Worm (Caenorhabditis elegans) whole organism, L4 larva: ENCODE data around the gene ceh-30.

Experiments used
- D1046.2 ChIP-seq: fragments of 200-800 bp; sonication (Bioruptor generic); IDR thresholded peaks from 2 replicates; pipeline ENCODE4 v1.3.6; 2022; ENCODE audit warnings: missing genetic modification characterization, missing compliant biosample characterization
- Y105C5A.15 ChIP-seq: fragments of 200-800 bp; sonication (Bioruptor generic); IDR thresholded peaks from 2 replicates; pipeline ENCODE4 v1.3.6; 2022; ENCODE audit warnings: missing genetic modification characterization, missing compliant biosample characterization
- ceh-32 ChIP-seq: sonication (generic microtip); optimal IDR thresholded peaks from 2 replicates; lab custom pipeline; 2016; ENCODE audit warnings: mild to moderate bottlenecking, missing genetic modification characterization, missing compliant biosample characterization; ENCODE audit not compliant: poor library complexity
- ces-1 ChIP-seq: fragments of 150-350 bp; sonication (generic microtip); optimal IDR thresholded peaks from 4 replicates; lab custom pipeline; 2014; ENCODE audit warnings: missing biosample characterization, missing genetic modification reagents, missing genetic modification characterization
- daf-12 ChIP-seq: fragments of 150-350 bp; optimal IDR thresholded peaks from 2 replicates; lab custom pipeline; 2014; ENCODE audit warnings: missing biosample characterization, missing genetic modification reagents, missing genetic modification characterization
- dmd-8 ChIP-seq: fragments of 200-800 bp; sonication (Bioruptor generic); IDR thresholded peaks from 2 replicates; pipeline ENCODE4 v1.3.6; 2022; ENCODE audit warnings: missing genetic modification characterization, missing compliant biosample characterization
- dve-1 ChIP-seq: sonication (generic microtip); optimal IDR thresholded peaks from 2 replicates; lab custom pipeline; 2017; ENCODE audit warnings: antibody characterized with exemption, mild to moderate bottlenecking, missing genetic modification characterization, missing compliant biosample characterization; ENCODE audit not compliant: insufficient read depth
- lsy-2 ChIP-seq, 2 experiments: fragments of 150-350 bp in 1 of 2; sonication (generic microtip) in 1 of 2; optimal IDR thresholded peaks; 2 replicates each; lab custom pipeline; 2014 to 2017; ENCODE audit warnings: missing biosample characterization in 2 of 2, missing genetic modification characterization in 2 of 2
- mdt-29 ChIP-seq: fragments of 200-800 bp; sonication (Bioruptor generic); IDR thresholded peaks from 2 replicates; pipeline ENCODE4 v1.3.6; 2022; ENCODE audit warnings: missing genetic modification reagents, missing genetic modification characterization, missing compliant biosample characterization
- mep-1 ChIP-seq: fragments of 150-350 bp; sonication (generic microtip); optimal IDR thresholded peaks from 3 replicates; lab custom pipeline; 2014; ENCODE audit warnings: missing biosample characterization, missing genetic modification characterization
- mes-2 ChIP-seq: sonication (generic microtip); optimal IDR thresholded peaks from 2 replicates; lab custom pipeline; 2016; ENCODE audit warnings: missing genotype, mild to moderate bottlenecking, missing genetic modification characterization, missing compliant biosample characterization; ENCODE audit not compliant: poor library complexity, severe bottlenecking
- mxl-2 ChIP-seq: fragments of 200-800 bp; sonication (Bioruptor generic); conservative IDR thresholded peaks from 2 replicates; pipeline ENCODE4 v1.3.6; 2022; ENCODE audit warnings: missing genetic modification reagents, missing genetic modification characterization, missing compliant biosample characterization
- mxl-3 ChIP-seq: fragments of 200-800 bp; sonication (Bioruptor generic); optimal IDR thresholded peaks from 2 replicates; lab custom pipeline; 2018; ENCODE audit warnings: mild to moderate bottlenecking, missing genetic modification characterization, missing compliant biosample characterization
- nhr-10 ChIP-seq: fragments of 150-350 bp; optimal IDR thresholded peaks from 2 replicates; lab custom pipeline; 2014; ENCODE audit warnings: missing biosample characterization, missing genetic modification characterization
- nhr-28 ChIP-seq: fragments of 150-350 bp; optimal IDR thresholded peaks from 2 replicates; lab custom pipeline; 2014; ENCODE audit warnings: missing biosample characterization, missing genetic modification characterization
- nhr-48 ChIP-seq: sonication (generic microtip); optimal IDR thresholded peaks from 2 replicates; lab custom pipeline; 2016; ENCODE audit warnings: mild to moderate bottlenecking, missing genetic modification characterization, missing compliant biosample characterization
- nhr-6 ChIP-seq: fragments of 150-350 bp; optimal IDR thresholded peaks from 2 replicates; lab custom pipeline; 2014; ENCODE audit warnings: missing biosample characterization, missing genetic modification characterization
- pha-4 ChIP-seq, 2 experiments: fragments of 150-350 bp in 1 of 2; fragments of 200-800 bp in 1 of 2; sonication (Bioruptor generic) in 1 of 2; IDR thresholded peaks in 1 of 2; optimal IDR thresholded peaks in 1 of 2; 2 replicates each; pipeline versions ENCODE4 v1.3.6 to Lab custom; 2014 to 2022; ENCODE audit warnings: missing genetic modification characterization in 2 of 2, missing genetic modification reagents in 2 of 2, missing biosample characterization in 1 of 2, missing compliant biosample characterization in 1 of 2
- pqm-1 ChIP-seq: sonication (generic microtip); optimal IDR thresholded peaks from 2 replicates; lab custom pipeline; 2017; ENCODE audit warnings: missing biosample characterization, missing genetic modification characterization
- saeg-2 ChIP-seq: fragments of 200-800 bp; sonication (Bioruptor generic); IDR thresholded peaks from 2 replicates; pipeline ENCODE4 v1.3.6; 2022; ENCODE audit warnings: missing genetic modification reagents, missing genetic modification characterization, missing compliant biosample characterization
- sdz-12 ChIP-seq: fragments of 200-800 bp; sonication (Bioruptor generic); optimal IDR thresholded peaks from 2 replicates; lab custom pipeline; 2018; ENCODE audit warnings: mild to moderate bottlenecking, missing genetic modification characterization, missing compliant biosample characterization
- skn-1 ChIP-seq: fragments of 150-350 bp; optimal IDR thresholded peaks from 2 replicates; lab custom pipeline; 2014; ENCODE audit warnings: missing biosample characterization, missing genetic modification characterization
- zfp-3 ChIP-seq: fragments of 200-800 bp; sonication (Bioruptor generic); conservative IDR thresholded peaks from 2 replicates; pipeline ENCODE4 v1.3.6; 2022; ENCODE audit warnings: missing genetic modification reagents, missing genetic modification characterization, missing compliant biosample characterization
- zip-2 ChIP-seq: fragments of 150-350 bp; optimal IDR thresholded peaks from 2 replicates; lab custom pipeline; 2014; ENCODE audit warnings: missing biosample characterization, missing genetic modification characterization
- ztf-7 ChIP-seq: fragments of 150-350 bp; optimal IDR thresholded peaks from 2 replicates; lab custom pipeline; 2014; ENCODE audit warnings: missing biosample characterization, missing genetic modification characterization

ceh-30 gene

DNA sequence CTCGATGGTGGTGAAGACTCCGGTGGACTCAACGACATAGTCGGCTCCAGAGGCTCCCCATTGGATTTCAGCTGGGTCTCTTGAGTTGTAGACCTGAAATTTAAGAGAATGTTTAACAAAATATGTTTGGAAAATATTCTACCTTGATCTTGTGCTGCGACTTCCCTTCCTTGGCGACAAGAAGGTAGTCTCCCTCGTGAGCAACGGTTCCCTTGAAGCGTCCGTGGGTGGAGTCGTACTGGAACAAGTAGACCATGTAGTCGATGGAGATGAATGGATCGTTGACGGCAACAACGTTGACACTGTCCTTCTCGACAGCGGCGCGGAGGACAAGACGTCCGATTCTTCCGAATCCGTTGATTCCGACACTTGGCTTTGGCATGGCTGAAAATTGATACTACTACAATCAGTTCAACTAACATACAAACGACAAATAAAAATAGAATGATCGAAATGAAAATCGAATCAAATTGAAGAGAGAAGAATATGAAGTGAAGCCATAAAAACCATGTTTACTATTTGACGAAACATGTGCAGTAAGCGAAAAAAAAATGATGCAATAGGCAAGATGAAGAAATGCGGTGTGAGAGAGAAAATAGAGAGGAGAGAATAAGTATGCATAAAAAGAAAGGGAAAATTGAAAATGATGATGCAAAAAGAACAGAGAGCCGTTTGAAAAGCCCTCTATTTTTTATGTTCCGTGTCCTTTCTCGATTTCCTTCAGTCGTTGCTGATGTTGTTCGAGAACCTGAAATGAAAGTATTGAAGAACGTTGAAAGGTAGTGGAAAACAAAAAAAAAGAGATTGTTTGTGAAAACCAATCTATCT, 51.1 kb downstream of the ceh-30 start, which contains the start of gene gpd-2 (continued):
- TF ChIP-seq saeg-2 = 0 out of 2 replicates have a peak, but pooled peaks have one; percentile 24
- peak; percentile 46 for TF ChIP-seq mes-2 (tag; lab: Kevin White, UChicago)
- TF ChIP-seq dmd-8 (GFP tag; lab: Robert Waterston, UW) = no peak
- no peak for TF ChIP-seq nhr-10 (tag; lab: Kevin White, UChicago)
- no peak for TF ChIP-seq ceh-32 (tag; lab: Kevin White, UChicago)
- TF ChIP-seq lsy-2 (tag; optimal IDR thresholded peaks at IDR 0.05; lab: Kevin White, UChicago) = peak in 1 of 2 experiments; percentile 29
- TF ChIP-seq nhr-28 (tag; lab: Kevin White, UChicago) = no peak
- peak; percentile 52 for TF ChIP-seq ztf-7 (tag; lab: Kevin White, UChicago)
- TF ChIP-seq mep-1 (tag; lab: Kevin White, UChicago) = peak; percentile 43
- no peak for TF ChIP-seq dve-1 (tag; lab: Kevin White, UChicago)
- no peak for TF ChIP-seq nhr-48 (tag; lab: Kevin White, UChicago)
- TF ChIP-seq sdz-12 (GFP tag; lab: Kevin White, UChicago) = no peak
- TF ChIP-seq zfp-3 (GFP tag; lab: Robert Waterston, UW) = peak; percentile 81; the same call in 1 of the 2 replicates
- TF ChIP-seq D1046.2 (GFP tag; lab: Robert Waterston, UW) = 0 out of 2 replicates have a peak, but pooled peaks have one; percentile 46
- TF ChIP-seq skn-1 (tag; lab: Kevin White, UChicago) = no peak
- TF ChIP-seq Y105C5A.15 (GFP tag; lab: Robert Waterston, UW) = 0 out of 2 replicates have a peak, but pooled peaks have one; percentile 17
- TF ChIP-seq ces-1 (GFP tag; lab: Kevin White, UChicago) = no peak
- peak; percentile 7 for TF ChIP-seq pqm-1 (tag; lab: Kevin White, UChicago)
- peak; percentile 74 for TF ChIP-seq mdt-29 (GFP tag; lab: Robert Waterston, UW)
- TF ChIP-seq pha-4 (GFP tag; IDR thresholded peaks at IDR 0.05; lab: Robert Waterston, UW) = 0 out of 2 replicates have a peak, but pooled peaks have one; percentile 15
- TF ChIP-seq pha-4 (tag; optimal IDR thresholded peaks at IDR 0.05; lab: Kevin White, UChicago) = no peak
- TF ChIP-seq zip-2 (tag; lab: Kevin White, UChicago) = peak; percentile 6
- TF ChIP-seq daf-12 (tag; lab: Kevin White, UChicago) = no peak
- no peak for TF ChIP-seq mxl-2 (GFP tag; lab: Robert Waterston, UW)
- peak; percentile 41 for TF ChIP-seq nhr-6 (tag; lab: Kevin White, UChicago)
- no peak for TF ChIP-seq mxl-3 (GFP tag; lab: Kevin White, UChicago)
